Worm (Caenorhabditis elegans) whole organism, young adult: ENCODE measurements around the gene ZC449.5.

Experiments
- ama-1 ChIP-seq, 3 experiments: fragments of 150-350 bp in 1 of 3; sonication (generic microtip) in 2 of 3; optimal IDR thresholded peaks; 2 replicates each; lab custom pipeline; 2014 to 2018; ENCODE audit warnings: missing biosample characterization in 2 of 3, missing genetic modification characterization in 2 of 3, missing genetic modification reagents in 2 of 3
- attf-6 ChIP-seq: fragments of 200-800 bp; sonication (Bioruptor generic); IDR thresholded peaks from 2 replicates; pipeline ENCODE4 v1.3.6; 2022; ENCODE audit warnings: missing genetic modification reagents, missing genetic modification characterization, missing compliant biosample characterization
- ekl-4 ChIP-seq: fragments of 200-800 bp; sonication (Bioruptor generic); IDR thresholded peaks from 2 replicates; pipeline ENCODE4 v1.3.6; 2022; ENCODE audit warnings: missing genetic modification reagents, missing genetic modification characterization, missing compliant biosample characterization
- hmg-1.2 ChIP-seq: fragments of 200-800 bp; sonication (Bioruptor generic); IDR thresholded peaks from 2 replicates; pipeline ENCODE4 v1.3.6; 2022; ENCODE audit warnings: missing genetic modification reagents, missing genetic modification characterization, missing compliant biosample characterization
- let-607 ChIP-seq, 2 experiments: fragments of 200-800 bp in 1 of 2; sonication (Bioruptor generic) in 1 of 2; sonication (generic microtip) in 1 of 2; optimal IDR thresholded peaks; 2 replicates each; lab custom pipeline; 2016 to 2018; ENCODE audit warnings: mild to moderate bottlenecking in 2 of 2, missing compliant biosample characterization in 2 of 2, missing genetic modification characterization in 2 of 2, moderate library complexity in 2 of 2, missing genotype in 1 of 2
- mcd-1 ChIP-seq: fragments of 200-800 bp; sonication (Bioruptor generic); IDR thresholded peaks from 2 replicates; pipeline ENCODE4 v1.3.6; 2022; ENCODE audit warnings: missing genetic modification reagents, missing genetic modification characterization, missing compliant biosample characterization
- snpc-4 ChIP-seq, 5 experiments: fragments of 150-350 bp in 1 of 5; sonication (generic microtip) in 4 of 5; optimal IDR thresholded peaks; 2 replicates each; lab custom pipeline; 2014 to 2018; ENCODE audit warnings: missing genetic modification characterization in 5 of 5, missing biosample characterization in 3 of 5, antibody characterized with exemption in 2 of 5, mild to moderate bottlenecking in 2 of 5, missing compliant biosample characterization in 2 of 5, missing genotype in 2 of 5, moderate library complexity in 2 of 5, missing genetic modification reagents in 1 of 5
- zim-3 ChIP-seq: sonication (generic microtip); optimal IDR thresholded peaks from 2 replicates; lab custom pipeline; 2017; ENCODE audit warnings: mild to moderate bottlenecking, missing genetic modification characterization, moderate library complexity, missing compliant biosample characterization
- ztf-28 ChIP-seq: fragments of 200-800 bp; sonication (Bioruptor generic); IDR thresholded peaks from 2 replicates; pipeline ENCODE4 v1.3.6; 2022; ENCODE audit warnings: missing genetic modification reagents, missing genetic modification characterization, missing compliant biosample characterization

ce11 chrX:5063750-5064652, 26.4 kb upstream of the ZC449.5 start, which contains the start of gene C24H10.2:
- TF ChIP-seq mcd-1 (GFP tag; lab: Robert Waterston, UW), result 0 out of 2 replicates have a peak, but pooled peaks have one; percentile 18
- TF ChIP-seq zim-3, result no peak
- no peak for TF ChIP-seq let-607 (tag; optimal IDR thresholded peaks at IDR 0.05; lab: Kevin White, UChicago)
- TF ChIP-seq attf-6, result no peak
- TF ChIP-seq hmg-1.2 (GFP tag; lab: Robert Waterston, UW), result no peak
- TF ChIP-seq ama-1 (optimal IDR thresholded peaks at IDR 0.05; lab: Kevin White, UChicago), result no peak
- TF ChIP-seq ama-1 (GFP tag; optimal IDR thresholded peaks at IDR 0.05; lab: Kevin White, UChicago), result no peak
- TF ChIP-seq snpc-4 (GFP tag; optimal IDR thresholded peaks at IDR 0.05; lab: Kevin White, UChicago), result no peak
- TF ChIP-seq snpc-4 (tag; optimal IDR thresholded peaks at IDR 0.05; lab: Kevin White, UChicago), result no peak
- TF ChIP-seq ekl-4, result 0 out of 2 replicates have a peak, but pooled peaks have one; percentile 25
- TF ChIP-seq ztf-28 (GFP tag; lab: Robert Waterston, UW), result no peak
